Worm (Caenorhabditis elegans): ENCODE measurements around the gene F09E5.3.
A peak's percentile ranks its signal among the peaks of the same experiment; 100 is the strongest.

The F09E5.3 gene

DNA sequence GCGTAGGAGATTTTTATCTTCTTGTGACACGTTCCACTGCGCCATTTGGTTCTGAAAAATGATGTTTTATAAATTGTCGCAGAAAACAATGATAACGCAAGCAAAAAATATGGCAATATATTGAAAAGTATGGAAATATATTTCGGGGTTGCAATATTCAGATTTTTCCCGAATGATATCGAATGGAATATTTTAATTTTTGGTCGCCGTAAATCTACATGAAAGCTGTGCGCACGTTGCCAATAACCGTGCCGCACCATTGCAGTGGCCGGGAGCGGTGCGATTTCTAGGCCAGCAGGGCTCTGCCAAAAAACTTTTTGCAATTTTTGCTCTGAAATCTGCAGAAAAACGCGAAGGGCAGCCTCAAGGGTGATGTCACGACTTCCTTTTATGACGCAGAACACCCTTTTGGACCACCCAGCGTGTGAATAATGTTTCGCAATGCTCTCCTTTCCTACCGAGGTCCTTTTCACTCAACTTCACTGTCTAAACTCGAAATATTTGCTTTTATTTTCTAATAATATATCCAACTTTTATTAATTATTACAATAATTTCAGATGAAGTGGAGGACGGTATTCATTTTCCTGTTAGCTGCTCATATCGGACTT is 15.6 kb upstream of the F09E5.3 start, which contains the start of the genes F09E5.11 and bmy-1 (continued):
- TF ChIP-seq ceh-22 (tag; optimal IDR thresholded peaks at IDR 0.05) (no peak), lin-11 (tag; optimal IDR thresholded peaks at IDR 0.05) (no peak), ceh-2 (tag; optimal IDR thresholded peaks at IDR 0.05) (peak; percentile 95), hlh-8 (tag; optimal IDR thresholded peaks at IDR 0.05) (peak; percentile 63), ceh-34 (tag; optimal IDR thresholded peaks at IDR 0.05) (peak; percentile 62), fkh-10 (GFP tag; optimal IDR thresholded peaks at IDR 0.05) (no peak), fkh-6 (tag; optimal IDR thresholded peaks at IDR 0.05) (peak; percentile 67), nhr-232 (tag; optimal IDR thresholded peaks at IDR 0.05) (no peak), ceh-9 (tag; optimal IDR thresholded peaks at IDR 0.05) (no peak), ttx-3 (tag; optimal IDR thresholded peaks at IDR 0.05) (peak; percentile 7), syd-9 (tag; optimal IDR thresholded peaks at IDR 0.05) (peak; percentile 20), C08G9.2 (tag; optimal IDR thresholded peaks at IDR 0.05) (peak; percentile 95), K02D7.2 (tag; optimal IDR thresholded peaks at IDR 0.05) (no peak), tbx-2 (tag; optimal IDR thresholded peaks at IDR 0.05) (peak; percentile 97), pha-4 (tag; optimal IDR thresholded peaks at IDR 0.05) (no peak), unc-55 (GFP tag; optimal IDR thresholded peaks at IDR 0.05) (no peak), elt-2 (tag; optimal IDR thresholded peaks at IDR 0.05) (peak; percentile 98), K09A11.1 (tag; optimal IDR thresholded peaks at IDR 0.05; ENCODE audit: insufficient read depth) (no peak), T23F11.4 (GFP tag; optimal IDR thresholded peaks at IDR 0.05) (no peak), hlh-15 (tag; optimal IDR thresholded peaks at IDR 0.05) (peak; percentile 27), ets-4 (tag; optimal IDR thresholded peaks at IDR 0.05) (peak; percentile 94), npax-4 (tag; optimal IDR thresholded peaks at IDR 0.05) (no peak), Y22D7AL.16 (tag; optimal IDR thresholded peaks at IDR 0.05) (no peak), pax-1 (tag; optimal IDR thresholded peaks at IDR 0.05) (no peak), ztf-16 (tag; optimal IDR thresholded peaks at IDR 0.05) (peak; percentile 36), ceh-24 (tag; optimal IDR thresholded peaks at IDR 0.05) (no peak), pha-2 (tag; optimal IDR thresholded peaks at IDR 0.05) (no peak), C38D4.7 (GFP tag; optimal IDR thresholded peaks at IDR 0.05) (no peak), hlh-30 (tag; optimal IDR thresholded peaks at IDR 0.05; ENCODE audit: insufficient read depth) (no peak), ceh-6 (GFP tag; optimal IDR thresholded peaks at IDR 0.05) (no peak), gmeb-2 (tag; optimal IDR thresholded peaks at IDR 0.05) (peak; percentile 34), sox-2 (GFP tag; IDR thresholded peaks at IDR 0.05) (no peak), dve-1 (tag; optimal IDR thresholded peaks at IDR 0.05) (no peak), madf-2 (tag; optimal IDR thresholded peaks at IDR 0.05) (peak; percentile 64), nhr-11 (tag; optimal IDR thresholded peaks at IDR 0.05) (no peak), pag-3 (tag; optimal IDR thresholded peaks at IDR 0.05; ENCODE audit: borderline replicate concordance) (no peak), hlh-6 (tag; optimal IDR thresholded peaks at IDR 0.05) (peak; percentile 53)

DNA sequence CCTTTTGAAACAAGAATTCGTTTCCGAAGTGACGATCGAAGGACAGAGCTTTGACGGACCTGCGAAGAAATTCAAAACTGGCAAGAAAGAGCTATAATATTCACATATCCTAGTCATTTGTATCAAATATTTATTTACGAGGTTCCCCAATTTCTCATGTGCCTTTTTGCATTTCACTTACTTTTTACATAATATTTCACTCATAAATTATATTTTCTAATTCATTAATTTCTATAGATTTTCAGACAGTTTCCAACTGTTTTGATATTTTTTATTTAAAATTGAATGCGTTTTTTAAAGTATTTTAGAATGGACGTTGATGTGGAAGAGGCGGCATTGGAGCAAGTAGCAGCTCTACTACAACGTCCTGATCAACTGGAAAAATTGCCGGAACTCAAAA is 14.5 kb upstream of the F09E5.3 start, which contains the start of gene sec-6:
sec-6 (plus strand) TSS at position 301 of the 400 bp plus-strand sequence.
- TF ChIP-seq ceh-2 (tag; optimal IDR thresholded peaks at IDR 0.05) (no peak), unc-86 (tag; optimal IDR thresholded peaks at IDR 0.05) (no peak), elt-2 (tag; optimal IDR thresholded peaks at IDR 0.05) (no peak), unc-55 (GFP tag; optimal IDR thresholded peaks at IDR 0.05) (no peak), K02D7.2 (tag; optimal IDR thresholded peaks at IDR 0.05) (no peak), ztf-16 (tag; optimal IDR thresholded peaks at IDR 0.05) (no peak), hlh-8 (tag; optimal IDR thresholded peaks at IDR 0.05) (no peak), pag-3 (tag; optimal IDR thresholded peaks at IDR 0.05; ENCODE audit: borderline replicate concordance) (no peak), unc-3 (GFP tag; conservative IDR thresholded peaks at IDR 0.05) (no peak), unc-3 (tag; optimal IDR thresholded peaks at IDR 0.05) (no peak), ets-4 (tag; optimal IDR thresholded peaks at IDR 0.05) (no peak), gmeb-2 (tag; optimal IDR thresholded peaks at IDR 0.05) (no peak), C38D4.7 (GFP tag; optimal IDR thresholded peaks at IDR 0.05) (no peak), ama-1 (optimal IDR thresholded peaks at IDR 0.05) (no peak), ceh-6 (GFP tag; optimal IDR thresholded peaks at IDR 0.05) (no peak), ttx-3 (tag; optimal IDR thresholded peaks at IDR 0.05) (no peak), dve-1 (tag; optimal IDR thresholded peaks at IDR 0.05) (no peak), elt-4 (tag; optimal IDR thresholded peaks at IDR 0.05) (no peak)

Measured in whole organism, late embryonic.